Worm (Caenorhabditis elegans): ENCODE results near the gene C54C6.7.

The C54C6.7 gene

DNA sequence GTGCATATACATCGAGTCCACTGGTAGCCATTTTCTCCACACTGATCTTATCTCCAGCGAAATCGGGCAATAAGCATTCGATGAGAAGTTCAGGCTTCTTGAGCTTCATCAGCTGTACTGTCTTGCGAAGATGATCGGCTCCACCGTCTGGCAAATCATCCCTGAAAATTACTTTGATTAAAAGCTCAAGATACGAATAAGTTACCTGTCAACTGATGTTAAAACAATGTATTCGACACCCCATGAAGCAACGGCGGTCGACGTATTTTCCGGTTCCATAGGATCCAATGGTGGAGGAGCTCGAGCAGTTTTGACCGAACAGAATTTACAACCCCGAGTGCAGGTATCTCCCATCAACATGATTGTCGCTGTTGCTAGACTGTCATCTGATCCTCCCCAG, 42.0 kb downstream of the C54C6.7 start:
- TF ChIP-seq eor-1 (tag; optimal IDR thresholded peaks at IDR 0.05) (no peak), aly-2 (tag; optimal IDR thresholded peaks at IDR 0.05) (no peak), R02D3.7 (tag; optimal IDR thresholded peaks at IDR 0.05) (no peak), ceh-9 (tag; optimal IDR thresholded peaks at IDR 0.05) (no peak), zag-1 (tag; optimal IDR thresholded peaks at IDR 0.05) (no peak), mml-1 (tag; optimal IDR thresholded peaks at IDR 0.05) (no peak), nhr-28 (tag; optimal IDR thresholded peaks at IDR 0.05) (no peak), elt-2 (tag; optimal IDR thresholded peaks at IDR 0.05) (no peak), mdl-1 (tag; optimal IDR thresholded peaks at IDR 0.05) (no peak), ztf-4 (tag; optimal IDR thresholded peaks at IDR 0.05) (no peak), tbx-2 (tag; optimal IDR thresholded peaks at IDR 0.05) (no peak)

DNA sequence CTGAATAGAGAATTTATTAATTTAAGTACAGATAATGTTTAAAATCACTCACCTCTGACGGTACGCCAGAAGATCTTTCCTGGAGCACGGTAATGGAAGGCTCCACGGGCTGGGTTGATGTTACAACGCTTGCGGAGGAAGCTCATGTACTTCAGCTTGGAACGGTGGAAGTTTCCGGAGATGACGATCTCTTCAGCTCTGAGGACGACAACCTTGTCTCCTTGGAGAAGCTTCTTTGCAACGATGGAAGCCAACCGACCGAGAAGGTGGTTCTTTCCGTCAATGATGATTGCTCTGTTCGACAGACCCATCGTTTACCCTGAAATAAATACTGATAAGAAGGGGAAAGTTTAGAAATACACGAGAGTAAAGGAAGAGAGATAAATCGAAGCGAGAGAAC, 42.9 kb downstream of the C54C6.7 start, which contains the start of gene rpl-16:
rpl-16 (minus strand) TSS at position 319 of the 400 bp plus-strand sequence.
- TF ChIP-seq elt-1 (tag; optimal IDR thresholded peaks at IDR 0.05) (no peak), nhr-11 (tag; optimal IDR thresholded peaks at IDR 0.05) (no peak), unc-62 (GFP tag; optimal IDR thresholded peaks at IDR 0.05) (no peak), fkh-10 (GFP tag; optimal IDR thresholded peaks at IDR 0.05) (no peak), pha-4 (tag; optimal IDR thresholded peaks at IDR 0.05) (no peak), R02D3.7 (tag; optimal IDR thresholded peaks at IDR 0.05) (no peak), zag-1 (tag; optimal IDR thresholded peaks at IDR 0.05) (no peak), nhr-28 (tag; optimal IDR thresholded peaks at IDR 0.05) (no peak), daf-12 (tag; optimal IDR thresholded peaks at IDR 0.05) (no peak), nhr-23 (tag; optimal IDR thresholded peaks at IDR 0.05) (no peak), nhr-237 (tag; optimal IDR thresholded peaks at IDR 0.05) (no peak), egl-5 (tag; optimal IDR thresholded peaks at IDR 0.05) (no peak)

DNA sequence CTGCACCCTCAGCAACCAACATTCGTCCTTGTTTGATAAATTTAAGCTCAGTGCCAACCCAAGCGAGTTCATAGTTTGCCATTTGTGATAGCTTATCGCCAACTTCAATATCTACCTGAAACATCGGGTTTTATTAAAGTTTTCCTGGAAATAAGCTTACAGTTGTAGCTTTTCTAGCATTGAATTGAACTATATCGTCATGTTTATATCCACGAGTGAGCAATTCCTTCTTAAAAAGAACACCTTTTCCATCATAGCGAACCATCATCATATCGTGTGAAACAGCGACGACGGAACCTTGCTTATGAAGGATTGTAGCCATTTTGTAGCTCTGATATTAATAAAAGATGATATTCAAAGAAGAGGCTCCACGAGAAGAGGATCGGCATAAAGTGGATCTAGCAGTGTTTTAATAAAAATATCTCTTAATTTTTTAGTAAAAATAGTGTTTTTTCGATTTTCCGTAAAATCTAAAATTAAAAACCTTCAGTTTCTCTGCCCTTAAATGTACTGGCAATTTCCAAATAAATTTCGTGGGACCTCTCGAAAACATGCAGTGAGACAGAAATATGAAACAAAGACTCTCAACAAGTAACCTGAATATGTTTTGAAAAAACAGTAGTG, 43.9 kb downstream of the C54C6.7 start, which contains the start of gene M01F1.8:
M01F1.8 (minus strand) TSS at position 335 of the 624 bp plus-strand sequence.
- TF ChIP-seq nhr-43 (tag; optimal IDR thresholded peaks at IDR 0.05; ENCODE audit: poor library complexity, severe bottlenecking), result no peak
- TF ChIP-seq pha-4 (tag; optimal IDR thresholded peaks at IDR 0.05), result no peak
- TF ChIP-seq pqm-1 (tag; optimal IDR thresholded peaks at IDR 0.05), result no peak
- no peak for TF ChIP-seq nhr-11 (tag; optimal IDR thresholded peaks at IDR 0.05)
- TF ChIP-seq daf-12 (tag; optimal IDR thresholded peaks at IDR 0.05), result no peak
- peak; percentile 18 for TF ChIP-seq nhr-77 (tag; optimal IDR thresholded peaks at IDR 0.05)
- no peak for TF ChIP-seq nhr-67 (tag; optimal IDR thresholded peaks at IDR 0.05)

DNA sequence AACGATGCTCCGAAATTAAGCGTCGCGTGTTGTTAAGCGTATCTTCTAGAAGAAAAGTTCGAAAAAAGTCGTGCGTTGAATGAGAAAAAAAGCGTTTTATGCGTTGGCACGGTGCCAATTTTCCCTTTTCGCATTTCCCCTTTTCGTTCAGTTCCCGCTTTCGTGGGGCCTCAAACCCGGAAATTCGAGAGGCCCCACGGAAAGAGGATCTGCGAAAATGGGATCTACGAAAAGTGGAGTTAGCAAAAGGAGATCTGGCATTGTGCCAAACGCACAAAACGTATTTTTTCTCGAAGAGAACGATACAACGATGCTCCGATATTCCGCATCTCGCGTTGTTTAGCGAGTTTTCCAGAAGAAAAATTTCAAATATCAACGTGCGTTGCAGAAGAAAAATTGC, 46.4 kb downstream of the C54C6.7 start:
- no peak for TF ChIP-seq unc-62 (GFP tag; optimal IDR thresholded peaks at IDR 0.05)
- TF ChIP-seq ama-1 (optimal IDR thresholded peaks at IDR 0.05), result no peak
- no peak for TF ChIP-seq daf-12 (tag; optimal IDR thresholded peaks at IDR 0.05)
- no peak for TF ChIP-seq egl-27 (tag; optimal IDR thresholded peaks at IDR 0.05)
- TF ChIP-seq jun-1 (tag; optimal IDR thresholded peaks at IDR 0.05), result peak; percentile 3

DNA sequence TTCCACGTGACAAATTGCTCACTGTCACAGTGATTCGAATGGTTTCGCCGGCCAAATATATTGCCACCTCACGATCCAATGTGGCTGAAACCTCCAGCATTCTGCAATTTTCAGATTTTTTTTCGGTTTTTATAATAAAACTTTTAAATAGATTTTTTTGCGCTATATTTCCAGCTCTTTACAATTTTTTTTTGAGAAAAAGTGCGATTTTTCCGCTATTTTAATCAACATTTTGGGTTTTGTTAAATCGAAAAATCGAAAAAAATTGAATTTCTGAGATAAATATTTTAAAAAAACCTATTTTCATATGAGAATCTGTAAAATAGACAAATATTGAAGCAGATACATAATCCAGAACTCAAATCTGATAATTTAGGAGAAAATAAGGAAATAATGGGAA, 47.3 kb downstream of the C54C6.7 start, which contains the start of gene M01F1.9:
M01F1.9 (minus strand) TSS at position 101 of the 400 bp plus-strand sequence.
- TF ChIP-seq hmg-11 (tag; optimal IDR thresholded peaks at IDR 0.05) (no peak), pha-4 (tag; optimal IDR thresholded peaks at IDR 0.05) (no peak), elt-3 (tag; optimal IDR thresholded peaks at IDR 0.05) (no peak), nhr-12 (tag; optimal IDR thresholded peaks at IDR 0.05) (no peak), ceh-9 (tag; optimal IDR thresholded peaks at IDR 0.05) (no peak)

All from whole organism, L3 larva.